Worm (Caenorhabditis elegans) whole organism, young adult: ENCODE results near the gene Y64G10A.2.

Experiments used
- B0261.1 ChIP-seq: sonication (generic microtip); optimal IDR thresholded peaks from 2 replicates; lab custom pipeline; 2016; ENCODE audit warnings: mild to moderate bottlenecking, missing genetic modification characterization, moderate library complexity, missing compliant biosample characterization
- F23B12.7 ChIP-seq: sonication (generic microtip); optimal IDR thresholded peaks from 2 replicates; lab custom pipeline; 2017; ENCODE audit warnings: missing genetic modification characterization, mild to moderate bottlenecking, missing compliant biosample characterization, antibody characterized with exemption, moderate library complexity; ENCODE audit not compliant: insufficient read depth
- F52B5.7 ChIP-seq: sonication (generic microtip); optimal IDR thresholded peaks from 2 replicates; lab custom pipeline; 2016; ENCODE audit warnings: mild to moderate bottlenecking, missing genetic modification characterization, missing compliant biosample characterization
- K11D2.4 ChIP-seq: fragments of 200-800 bp; sonication (Bioruptor generic); IDR thresholded peaks from 2 replicates; pipeline ENCODE4 v1.3.6; 2022; ENCODE audit warnings: missing genetic modification reagents, missing genetic modification characterization, missing compliant biosample characterization
- T07F8.4 ChIP-seq: sonication (generic microtip); optimal IDR thresholded peaks from 2 replicates; lab custom pipeline; 2016; ENCODE audit warnings: mild to moderate bottlenecking, missing genetic modification characterization, moderate library complexity, missing compliant biosample characterization
- T26A5.8 ChIP-seq: sonication (generic microtip); optimal IDR thresholded peaks from 2 replicates; lab custom pipeline; 2016; ENCODE audit warnings: missing genetic modification characterization, missing compliant biosample characterization
- Y53F4B.3 ChIP-seq: fragments of 200-800 bp; sonication (Bioruptor generic); IDR thresholded peaks from 2 replicates; pipeline ENCODE4 v1.3.6; 2022; ENCODE audit warnings: missing genetic modification reagents, missing genetic modification characterization, missing compliant biosample characterization
- Y53G8AR.9 ChIP-seq: fragments of 200-800 bp; sonication (Bioruptor generic); conservative IDR thresholded peaks from 2 replicates; pipeline ENCODE4 v1.3.6; 2022; ENCODE audit warnings: missing genetic modification reagents, missing genetic modification characterization, missing compliant biosample characterization
- Y67H2A.10 ChIP-seq: fragments of 200-800 bp; sonication (Bioruptor generic); conservative IDR thresholded peaks from 2 replicates; pipeline ENCODE4 v1.3.6; 2022; ENCODE audit warnings: missing genetic modification reagents, missing genetic modification characterization, missing compliant biosample characterization
- ZK185.1 ChIP-seq: sonication (generic microtip); optimal IDR thresholded peaks from 2 replicates; lab custom pipeline; 2016; ENCODE audit warnings: mild to moderate bottlenecking, missing genetic modification characterization, missing compliant biosample characterization; ENCODE audit not compliant: poor library complexity, severe bottlenecking
- aptf-3 ChIP-seq: fragments of 200-800 bp; sonication (Bioruptor generic); IDR thresholded peaks from 2 replicates; pipeline ENCODE4 v1.3.6; 2022; ENCODE audit warnings: missing genetic modification characterization, missing compliant biosample characterization
- attf-6 ChIP-seq: fragments of 200-800 bp; sonication (Bioruptor generic); IDR thresholded peaks from 2 replicates; pipeline ENCODE4 v1.3.6; 2022; ENCODE audit warnings: missing genetic modification reagents, missing genetic modification characterization, missing compliant biosample characterization
- bed-2 ChIP-seq: fragments of 200-800 bp; sonication (Bioruptor generic); IDR thresholded peaks from 2 replicates; pipeline ENCODE4 v1.3.6; 2022; ENCODE audit warnings: missing genetic modification reagents, missing genetic modification characterization, missing compliant biosample characterization
- cebp-1 ChIP-seq, 2 experiments: fragments of 200-800 bp in 1 of 2; sonication (Bioruptor generic) in 1 of 2; sonication (generic microtip) in 1 of 2; IDR thresholded peaks in 1 of 2; optimal IDR thresholded peaks in 1 of 2; 2 replicates each; pipeline versions ENCODE4 v1.3.6 to Lab custom; 2017 to 2022; ENCODE audit warnings: missing compliant biosample characterization in 2 of 2, missing genetic modification characterization in 2 of 2, mild to moderate bottlenecking in 1 of 2, missing genetic modification reagents in 1 of 2, moderate library complexity in 1 of 2
- ceh-40 ChIP-seq: fragments of 200-800 bp; sonication (Bioruptor generic); IDR thresholded peaks from 2 replicates; pipeline ENCODE4 v1.3.6; 2022; ENCODE audit warnings: missing genetic modification characterization, missing compliant biosample characterization
- ceh-58 ChIP-seq: fragments of 200-800 bp; sonication (Bioruptor generic); IDR thresholded peaks from 2 replicates; pipeline ENCODE4 v1.3.6; 2022; ENCODE audit warnings: missing genetic modification characterization, missing compliant biosample characterization
- chd-7 ChIP-seq: sonication (generic microtip); optimal IDR thresholded peaks from 2 replicates; lab custom pipeline; 2016; ENCODE audit warnings: mild to moderate bottlenecking, missing genetic modification characterization, moderate library complexity, missing compliant biosample characterization
- dpff-1 ChIP-seq: sonication (generic microtip); optimal IDR thresholded peaks from 2 replicates; lab custom pipeline; 2017; ENCODE audit warnings: mild to moderate bottlenecking, missing genetic modification characterization, missing compliant biosample characterization
- egl-18 ChIP-seq: fragments of 200-800 bp; sonication (Bioruptor generic); IDR thresholded peaks from 2 replicates; pipeline ENCODE4 v1.3.6; 2022; ENCODE audit warnings: missing genetic modification reagents, missing genetic modification characterization, missing compliant biosample characterization
- ekl-4 ChIP-seq: fragments of 200-800 bp; sonication (Bioruptor generic); IDR thresholded peaks from 2 replicates; pipeline ENCODE4 v1.3.6; 2022; ENCODE audit warnings: missing genetic modification reagents, missing genetic modification characterization, missing compliant biosample characterization
- ets-4 ChIP-seq: fragments of 200-800 bp; sonication (Bioruptor generic); optimal IDR thresholded peaks from 2 replicates; lab custom pipeline; 2018; ENCODE audit warnings: mild to moderate bottlenecking, missing genetic modification characterization, missing compliant biosample characterization
- gei-17 ChIP-seq: fragments of 200-800 bp; sonication (Bioruptor generic); optimal IDR thresholded peaks from 2 replicates; lab custom pipeline; 2018; ENCODE audit warnings: mild to moderate bottlenecking, missing genetic modification characterization, missing compliant biosample characterization
- hlh-26 ChIP-seq: fragments of 200-800 bp; sonication (Bioruptor generic); conservative IDR thresholded peaks from 2 replicates; pipeline ENCODE4 v1.3.6; 2022; ENCODE audit warnings: missing genetic modification reagents, missing genetic modification characterization, missing compliant biosample characterization
- hmg-1.2 ChIP-seq: fragments of 200-800 bp; sonication (Bioruptor generic); IDR thresholded peaks from 2 replicates; pipeline ENCODE4 v1.3.6; 2022; ENCODE audit warnings: missing genetic modification reagents, missing genetic modification characterization, missing compliant biosample characterization
- hsf-1 ChIP-seq: fragments of 200-800 bp; sonication (Bioruptor generic); IDR thresholded peaks from 2 replicates; pipeline ENCODE4 v1.3.6; 2022; ENCODE audit warnings: missing genetic modification reagents, missing genetic modification characterization, missing compliant biosample characterization
- lag-1 ChIP-seq: fragments of 200-800 bp; sonication (Bioruptor generic); IDR thresholded peaks from 2 replicates; pipeline ENCODE4 v1.3.6; 2022; ENCODE audit warnings: missing genetic modification reagents, missing genetic modification characterization, missing compliant biosample characterization
- let-607 ChIP-seq, 2 experiments: fragments of 200-800 bp in 1 of 2; sonication (Bioruptor generic) in 1 of 2; sonication (generic microtip) in 1 of 2; optimal IDR thresholded peaks; 2 replicates each; lab custom pipeline; 2016 to 2018; ENCODE audit warnings: mild to moderate bottlenecking in 2 of 2, missing compliant biosample characterization in 2 of 2, missing genetic modification characterization in 2 of 2, moderate library complexity in 2 of 2, missing genotype in 1 of 2
- lin-40 ChIP-seq: sonication (generic microtip); optimal IDR thresholded peaks from 2 replicates; lab custom pipeline; 2016; ENCODE audit warnings: missing genetic modification characterization, mild to moderate bottlenecking, missing compliant biosample characterization, missing genotype, missing genetic modification reagents
- madf-10 ChIP-seq: sonication (generic microtip); optimal IDR thresholded peaks from 2 replicates; lab custom pipeline; 2016; ENCODE audit warnings: mild to moderate bottlenecking, missing genetic modification characterization, missing compliant biosample characterization
- madf-6 ChIP-seq: fragments of 200-800 bp; sonication (Bioruptor generic); IDR thresholded peaks from 2 replicates; pipeline ENCODE4 v1.3.6; 2022; ENCODE audit warnings: missing genetic modification reagents, missing genetic modification characterization, missing compliant biosample characterization
- mxl-1 ChIP-seq: sonication (generic microtip); optimal IDR thresholded peaks from 2 replicates; lab custom pipeline; 2016; ENCODE audit warnings: missing genetic modification characterization, missing compliant biosample characterization
- nhr-120 ChIP-seq: fragments of 200-800 bp; sonication (Bioruptor generic); IDR thresholded peaks from 2 replicates; pipeline ENCODE4 v1.3.6; 2022; ENCODE audit warnings: missing genetic modification characterization, missing compliant biosample characterization
- nhr-90 ChIP-seq: sonication (generic microtip); optimal IDR thresholded peaks from 2 replicates; lab custom pipeline; 2016; ENCODE audit warnings: missing genotype, mild to moderate bottlenecking, missing genetic modification characterization, missing compliant biosample characterization
- pbrm-1 ChIP-seq: fragments of 200-800 bp; sonication (Bioruptor generic); IDR thresholded peaks from 2 replicates; pipeline ENCODE4 v1.3.6; 2022; ENCODE audit warnings: missing genetic modification reagents, missing genetic modification characterization, missing compliant biosample characterization
- pha-4 ChIP-seq: fragments of 150-350 bp; sonication (generic microtip); optimal IDR thresholded peaks from 2 replicates; lab custom pipeline; 2014; ENCODE audit warnings: missing biosample characterization, missing genetic modification reagents, missing genetic modification characterization
- rcor-1 ChIP-seq: fragments of 200-800 bp; sonication (Bioruptor generic); IDR thresholded peaks from 2 replicates; pipeline ENCODE4 v1.3.6; 2022; ENCODE audit warnings: missing genetic modification reagents, missing genetic modification characterization, missing compliant biosample characterization
- sea-2 ChIP-seq: fragments of 200-800 bp; sonication (Bioruptor generic); IDR thresholded peaks from 2 replicates; pipeline ENCODE4 v1.3.6; 2022; ENCODE audit warnings: missing genetic modification characterization, missing compliant biosample characterization
- snpc-1.1 ChIP-seq: sonication (generic microtip); optimal IDR thresholded peaks from 2 replicates; lab custom pipeline; 2017; ENCODE audit warnings: missing genetic modification characterization, mild to moderate bottlenecking, missing compliant biosample characterization, antibody characterized with exemption, moderate library complexity, missing genotype, missing genetic modification reagents; ENCODE audit not compliant: insufficient read depth
- snpc-3.4 ChIP-seq: sonication (generic microtip); optimal IDR thresholded peaks from 2 replicates; lab custom pipeline; 2017; ENCODE audit warnings: missing genetic modification characterization, mild to moderate bottlenecking, missing compliant biosample characterization, antibody characterized with exemption, moderate library complexity, missing genotype, missing genetic modification reagents
- sptf-2 ChIP-seq: fragments of 200-800 bp; sonication (Bioruptor generic); optimal IDR thresholded peaks from 2 replicates; lab custom pipeline; 2018; ENCODE audit warnings: mild to moderate bottlenecking, missing genetic modification characterization, missing compliant biosample characterization
- unc-130 ChIP-seq: sonication (generic microtip); optimal IDR thresholded peaks from 2 replicates; lab custom pipeline; 2016; ENCODE audit warnings: missing genetic modification reagents, missing genetic modification characterization, missing compliant biosample characterization
- zim-3 ChIP-seq: sonication (generic microtip); optimal IDR thresholded peaks from 2 replicates; lab custom pipeline; 2017; ENCODE audit warnings: mild to moderate bottlenecking, missing genetic modification characterization, moderate library complexity, missing compliant biosample characterization
- ztf-18 ChIP-seq: sonication (generic microtip); optimal IDR thresholded peaks from 2 replicates; lab custom pipeline; 2016; ENCODE audit warnings: missing genotype, mild to moderate bottlenecking, missing genetic modification characterization, missing compliant biosample characterization
- ztf-22 ChIP-seq: fragments of 200-800 bp; sonication (Bioruptor generic); optimal IDR thresholded peaks from 2 replicates; lab custom pipeline; 2018; ENCODE audit warnings: mild to moderate bottlenecking, missing genetic modification characterization, moderate library complexity, missing compliant biosample characterization
- ztf-25 ChIP-seq: fragments of 200-800 bp; sonication (Bioruptor generic); IDR thresholded peaks from 2 replicates; pipeline ENCODE4 v1.3.6; 2022; ENCODE audit warnings: missing genetic modification reagents, missing genetic modification characterization, missing compliant biosample characterization
- ztf-28 ChIP-seq: fragments of 200-800 bp; sonication (Bioruptor generic); IDR thresholded peaks from 2 replicates; pipeline ENCODE4 v1.3.6; 2022; ENCODE audit warnings: missing genetic modification reagents, missing genetic modification characterization, missing compliant biosample characterization
- ztf-6 ChIP-seq: fragments of 200-800 bp; sonication (Bioruptor generic); IDR thresholded peaks from 2 replicates; pipeline ENCODE4 v1.3.6; 2022; ENCODE audit warnings: missing genetic modification reagents, missing genetic modification characterization, missing compliant biosample characterization

Y64G10A.2 gene

ce11 chrIV:14224912-14225311 lies 19.3 kb downstream of the Y64G10A.2 start (continued):
- TF ChIP-seq ZK185.1 (peak; percentile 42), aptf-3 (GFP tag; lab: Robert Waterston, UW) (0 out of 2 replicates have a peak, but pooled peaks have one; percentile 55), Y67H2A.10 (GFP tag; lab: Robert Waterston, UW) (peak; percentile 63; the same call in 1 of the 2 replicates), lag-1 (GFP tag; lab: Robert Waterston, UW) (no peak), let-607 (tag; optimal IDR thresholded peaks at IDR 0.05; lab: Kevin White, UChicago) (no peak), unc-130 (GFP tag; lab: Kevin White, UChicago) (no peak), madf-10 (tag; lab: Kevin White, UChicago) (peak; percentile 33), rcor-1 (GFP tag; lab: Robert Waterston, UW) (peak; percentile 88), ets-4 (GFP tag; lab: Kevin White, UChicago) (no peak), ztf-6 (GFP tag; lab: Robert Waterston, UW) (no peak), nhr-90 (tag; lab: Kevin White, UChicago) (peak; percentile 91), attf-6 (GFP tag; lab: Robert Waterston, UW) (peak; percentile 100), hsf-1 (GFP tag; lab: Robert Waterston, UW) (peak; percentile 64; the same call in 1 of the 2 replicates), pha-4 (no peak), pbrm-1 (GFP tag; lab: Robert Waterston, UW) (peak; percentile 81), egl-18 (GFP tag; lab: Robert Waterston, UW) (no peak), T26A5.8 (tag; lab: Kevin White, UChicago) (no peak), bed-2 (0 out of 2 replicates have a peak, but pooled peaks have one; percentile 40), Y53F4B.3 (GFP tag; lab: Robert Waterston, UW) (0 out of 2 replicates have a peak, but pooled peaks have one; percentile 16), B0261.1 (tag; lab: Kevin White, UChicago) (peak; percentile 85), nhr-120 (GFP tag; lab: Robert Waterston, UW) (0 out of 2 replicates have a peak, but pooled peaks have one; percentile 83), sptf-2 (GFP tag; lab: Kevin White, UChicago) (peak; percentile 92), Y53G8AR.9 (GFP tag; lab: Robert Waterston, UW) (peak; percentile 34; the same call in 1 of the 2 replicates), gei-17 (GFP tag; lab: Kevin White, UChicago) (no peak), cebp-1 (GFP tag; IDR thresholded peaks at IDR 0.05; lab: Robert Waterston, UW) (peak; percentile 45; the same call in 1 of the 2 replicates), cebp-1 (tag; optimal IDR thresholded peaks at IDR 0.05; lab: Kevin White, UChicago) (no peak), ekl-4 (peak; percentile 74), snpc-3.4 (peak; percentile 62), madf-6 (GFP tag; lab: Robert Waterston, UW) (peak; percentile 69; the same call in 1 of the 2 replicates), mxl-1 (tag; lab: Kevin White, UChicago) (peak; percentile 91), snpc-1.1 (tag; lab: Kevin White, UChicago) (peak; percentile 69), ceh-58 (GFP tag; lab: Robert Waterston, UW) (0 out of 2 replicates have a peak, but pooled peaks have one; percentile 66), chd-7 (tag; lab: Kevin White, UChicago) (peak; percentile 24), ztf-22 (no peak), lin-40 (tag; lab: Kevin White, UChicago) (no peak), hlh-26 (GFP tag; lab: Robert Waterston, UW) (no peak), dpff-1 (no peak), ztf-25 (peak; percentile 96), F23B12.7 (tag; lab: Kevin White, UChicago) (peak; percentile 78), F52B5.7 (tag; lab: Kevin White, UChicago) (peak; percentile 44), zim-3 (tag; lab: Kevin White, UChicago) (peak; percentile 4), ceh-40 (0 out of 2 replicates have a peak, but pooled peaks have one; percentile 70), hmg-1.2 (peak; percentile 71), T07F8.4 (peak; percentile 74), K11D2.4 (peak; percentile 51; the same call in 1 of the 2 replicates), sea-2 (GFP tag; lab: Robert Waterston, UW) (no peak), ztf-18 (peak; percentile 88), ztf-28 (GFP tag; lab: Robert Waterston, UW) (0 out of 2 replicates have a peak, but pooled peaks have one; percentile 61)
